Worm (Caenorhabditis elegans): ENCODE results near the gene M04G7.2.
A peak's percentile ranks its signal among the peaks of the same experiment; 100 is the strongest.

ce11 chrIV:425546-425945, 35.3 kb downstream of the M04G7.2 start:
- TF ChIP-seq dao-5 (tag; optimal IDR thresholded peaks at IDR 0.05) (no peak), him-1 (tag; optimal IDR thresholded peaks at IDR 0.05) (no peak), W03F9.2 (tag; optimal IDR thresholded peaks at IDR 0.05) (peak; percentile 67)
